3 fruit fly cellular contexts compared by ENCODE assay signal in genomic region chr3L:4749126-4749525, dm6.
TF ChIP-seq lines count a peak whose summit lies in the region.

No protein-coding gene starts in this region.

- TF ChIP-seq CTCF in whole organism, embryonic (GFP tag; optimal IDR thresholded peaks at IDR 0.05; lab: Kevin White, UChicago) = no peak

TF ChIP-seq in whole organism, embryonic, 481 proteins besides CTCF, POLR2A, EP300 and RAD21 (continues in another document):
- no peak for TF ChIP-seq oc (tag; optimal IDR thresholded peaks at IDR 0.05; lab: Kevin White, UChicago)
- no peak for TF ChIP-seq tll (GFP tag; optimal IDR thresholded peaks at IDR 0.05; lab: Kevin White, UChicago)
- TF ChIP-seq CG1602 (GFP tag; optimal IDR thresholded peaks at IDR 0.05; lab: Kevin White, UChicago) = no peak
- peak; percentile 39 for TF ChIP-seq gem (tag; optimal IDR thresholded peaks at IDR 0.05; lab: Kevin White, UChicago)
- TF ChIP-seq CG17802 (tag; optimal IDR thresholded peaks at IDR 0.05; lab: Kevin White, UChicago) = no peak
- peak in 1 of 2 experiments; percentile 2 for TF ChIP-seq Hr51 (GFP tag; optimal IDR thresholded peaks at IDR 0.05; lab: Kevin White, UChicago)
- TF ChIP-seq Elba2 (GFP tag; optimal IDR thresholded peaks at IDR 0.05; lab: Kevin White, UChicago) = no peak
- peak; percentile 34 for TF ChIP-seq Sox102F (GFP tag; optimal IDR thresholded peaks at IDR 0.05; lab: Kevin White, UChicago)
- TF ChIP-seq phol (tag; optimal IDR thresholded peaks at IDR 0.05; lab: Kevin White, UChicago) = peak; percentile 7
- TF ChIP-seq CG7928 (GFP tag; optimal IDR thresholded peaks at IDR 0.05; lab: Kevin White, UChicago) = no peak
- peak; percentile 34 for TF ChIP-seq CG2678 (tag; optimal IDR thresholded peaks at IDR 0.05; lab: Kevin White, UChicago)
- peak; percentile 19 for TF ChIP-seq dmrt99B (tag; optimal IDR thresholded peaks at IDR 0.05; lab: Kevin White, UChicago)
- no peak for TF ChIP-seq CG9215 (GFP tag; IDR thresholded peaks at IDR 0.05; lab: Robert Waterston, UW)
- no peak for TF ChIP-seq mam (GFP tag; optimal IDR thresholded peaks at IDR 0.05; lab: Kevin White, UChicago)
- TF ChIP-seq dati (GFP tag; IDR thresholded peaks at IDR 0.05; lab: Robert Waterston, UW) = no peak
- TF ChIP-seq CG2712 (tag; optimal IDR thresholded peaks at IDR 0.05; lab: Kevin White, UChicago) = peak; percentile 20
- TF ChIP-seq Kr (GFP tag; optimal IDR thresholded peaks at IDR 0.05; lab: Kevin White, UChicago) = no peak
- peak; percentile 19 for TF ChIP-seq Blimp-1 (GFP tag; optimal IDR thresholded peaks at IDR 0.05; lab: Kevin White, UChicago)
- peak; percentile 57 for TF ChIP-seq sens (GFP tag; lab: Kevin White, UChicago)
- TF ChIP-seq Hr3 (GFP tag; optimal IDR thresholded peaks at IDR 0.05; lab: Kevin White, UChicago) = no peak
- no peak for TF ChIP-seq al (GFP tag; IDR thresholded peaks at IDR 0.05; lab: Robert Waterston, UW)
- TF ChIP-seq jing (GFP tag; optimal IDR thresholded peaks at IDR 0.05; lab: Kevin White, UChicago) = no peak
- TF ChIP-seq Xrp1 (GFP tag; IDR thresholded peaks at IDR 0.05; lab: Robert Waterston, UW) = peak; percentile 14; the same call in 1 of the 2 replicates
- TF ChIP-seq Ets65A (GFP tag; lab: Kevin White, UChicago) = no peak
- no peak for TF ChIP-seq Atf3 (GFP tag; optimal IDR thresholded peaks at IDR 0.05; lab: Kevin White, UChicago)
- TF ChIP-seq CkIIα-i1 (GFP tag; IDR thresholded peaks at IDR 0.05; lab: Robert Waterston, UW) = no peak
- no peak for TF ChIP-seq org-1 (GFP tag; optimal IDR thresholded peaks at IDR 0.05; lab: Kevin White, UChicago)
- no peak for TF ChIP-seq CG9876 (GFP tag; optimal IDR thresholded peaks at IDR 0.05; lab: Kevin White, UChicago)
- TF ChIP-seq CG11504 (tag; optimal IDR thresholded peaks at IDR 0.05; lab: Kevin White, UChicago) = peak; percentile 46
- TF ChIP-seq Drgx (GFP tag; IDR thresholded peaks at IDR 0.05; lab: Robert Waterston, UW) = peak; percentile 56; the same call in 1 of the 2 replicates
- peak; percentile 24 for TF ChIP-seq CG18599 (GFP tag; optimal IDR thresholded peaks at IDR 0.05; lab: Kevin White, UChicago)
- no peak for TF ChIP-seq peb (GFP tag; IDR thresholded peaks at IDR 0.05; lab: Robert Waterston, UW)

TF ChIP-seq in whole organism, prepupa, 60 proteins besides CTCF, POLR2A, EP300 and RAD21 (continues in another document):
- no peak for TF ChIP-seq Smox (GFP tag; optimal IDR thresholded peaks at IDR 0.05; lab: Kevin White, UChicago)
- peak; percentile 76 for TF ChIP-seq CG15336 (GFP tag; IDR thresholded peaks at IDR 0.05; lab: Robert Waterston, UW)
- peak; percentile 52 for TF ChIP-seq CG4318 (GFP tag; optimal IDR thresholded peaks at IDR 0.05; lab: Kevin White, UChicago)
- TF ChIP-seq CG34406 (GFP tag; optimal IDR thresholded peaks at IDR 0.05; lab: Kevin White, UChicago) = peak; percentile 28
- peak; percentile 49 for TF ChIP-seq CG6792 (GFP tag; optimal IDR thresholded peaks at IDR 0.05; lab: Kevin White, UChicago)
- TF ChIP-seq Lpt (GFP tag; optimal IDR thresholded peaks at IDR 0.05; lab: Kevin White, UChicago) = peak; percentile 3
- peak; percentile 27; the same call in 1 of the 3 replicates for TF ChIP-seq CG6163 (GFP tag; IDR thresholded peaks at IDR 0.05; lab: Robert Waterston, UW)
- peak; percentile 58 for TF ChIP-seq CG10631 (GFP tag; optimal IDR thresholded peaks at IDR 0.05; lab: Kevin White, UChicago)
- peak; percentile 37 for TF ChIP-seq net (GFP tag; optimal IDR thresholded peaks at IDR 0.05; lab: Kevin White, UChicago)
- TF ChIP-seq ss (GFP tag; optimal IDR thresholded peaks at IDR 0.05; lab: Kevin White, UChicago) = peak; percentile 9 to 45
- no peak for TF ChIP-seq Sox15 (GFP tag; optimal IDR thresholded peaks at IDR 0.05; lab: Kevin White, UChicago)
- TF ChIP-seq OdsH (GFP tag; optimal IDR thresholded peaks at IDR 0.05; lab: Kevin White, UChicago) = peak; percentile 54
- peak; percentile 1 for TF ChIP-seq cyc (GFP tag; optimal IDR thresholded peaks at IDR 0.05; lab: Kevin White, UChicago)
- TF ChIP-seq esn (GFP tag; optimal IDR thresholded peaks at IDR 0.05; lab: Kevin White, UChicago) = peak; percentile 10
- no peak for TF ChIP-seq Met (GFP tag; optimal IDR thresholded peaks at IDR 0.05; lab: Kevin White, UChicago)
- TF ChIP-seq Blimp-1 (GFP tag; optimal IDR thresholded peaks at IDR 0.05; lab: Kevin White, UChicago) = no peak
- TF ChIP-seq Eip78C (GFP tag; lab: Kevin White, UChicago) = peak; percentile 87
- TF ChIP-seq Hr4 (GFP tag; optimal IDR thresholded peaks at IDR 0.05; lab: Kevin White, UChicago) = peak; percentile 67
- peak; percentile 23 for TF ChIP-seq CG8632 (GFP tag; optimal IDR thresholded peaks at IDR 0.05; lab: Kevin White, UChicago)
- peak; percentile 49 for TF ChIP-seq CG3032 (tag; optimal IDR thresholded peaks at IDR 0.05; lab: Kevin White, UChicago)
- peak; percentile 57 for TF ChIP-seq spab (GFP tag; optimal IDR thresholded peaks at IDR 0.05; lab: Kevin White, UChicago)
- TF ChIP-seq CG1621 (tag; optimal IDR thresholded peaks at IDR 0.05; lab: Kevin White, UChicago) = peak; percentile 41
- peak; percentile 38 for TF ChIP-seq Sox14 (GFP tag; optimal IDR thresholded peaks at IDR 0.05; lab: Kevin White, UChicago)
- TF ChIP-seq CG6808 (GFP tag; optimal IDR thresholded peaks at IDR 0.05; lab: Kevin White, UChicago) = peak; percentile 52
- peak; percentile 60 for TF ChIP-seq achi (GFP tag; optimal IDR thresholded peaks at IDR 0.05; lab: Kevin White, UChicago)
- peak; percentile 34 for TF ChIP-seq svp (GFP tag; lab: Kevin White, UChicago)
- no peak for TF ChIP-seq fd85E (GFP tag; optimal IDR thresholded peaks at IDR 0.05; lab: Kevin White, UChicago)
- TF ChIP-seq fd59A (GFP tag; optimal IDR thresholded peaks at IDR 0.05; lab: Kevin White, UChicago) = peak; percentile 31
- peak; percentile 47 for TF ChIP-seq dsx (GFP tag; optimal IDR thresholded peaks at IDR 0.05; lab: Kevin White, UChicago; ENCODE audit: poor library complexity, severe bottlenecking)
- peak; percentile 69 for TF ChIP-seq Ets96B (tag; optimal IDR thresholded peaks at IDR 0.05; lab: Kevin White, UChicago)
- TF ChIP-seq CG32006 (GFP tag; optimal IDR thresholded peaks at IDR 0.05; lab: Kevin White, UChicago) = peak; percentile 75
- no peak for TF ChIP-seq CG11294 (GFP tag; IDR thresholded peaks at IDR 0.05; lab: Robert Waterston, UW)
- no peak for TF ChIP-seq Ets21C (GFP tag; optimal IDR thresholded peaks at IDR 0.05; lab: Kevin White, UChicago)

TF ChIP-seq in whole organism, pupa, 21 proteins besides CTCF, POLR2A, EP300 and RAD21:
- TF ChIP-seq Ets98B (GFP tag; IDR thresholded peaks at IDR 0.05; lab: Robert Waterston, UW) (peak; percentile 41; the same call in 1 of the 2 replicates), D1 (tag; optimal IDR thresholded peaks at IDR 0.05; lab: Kevin White, UChicago) (peak; percentile 25), CG15710 (tag; optimal IDR thresholded peaks at IDR 0.05; lab: Kevin White, UChicago) (peak; percentile 58), CG34367 (tag; optimal IDR thresholded peaks at IDR 0.05; lab: Kevin White, UChicago) (peak; percentile 52), CG12605 (GFP tag; IDR thresholded peaks at IDR 0.05; lab: Robert Waterston, UW) (no peak), CG9948 (tag; optimal IDR thresholded peaks at IDR 0.05; lab: Kevin White, UChicago) (peak; percentile 68), Snoo (tag; optimal IDR thresholded peaks at IDR 0.05; lab: Kevin White, UChicago) (peak; percentile 2), CG4496 (GFP tag; IDR thresholded peaks at IDR 0.05; lab: Robert Waterston, UW) (peak; percentile 62; the same call in 1 of the 3 replicates), CG17806 (tag; optimal IDR thresholded peaks at IDR 0.05; lab: Kevin White, UChicago) (peak; percentile 68), rn (GFP tag; IDR thresholded peaks at IDR 0.05; lab: Robert Waterston, UW) (no peak), CG8159 (tag; optimal IDR thresholded peaks at IDR 0.05; lab: Kevin White, UChicago) (peak; percentile 66), CG32121 (GFP tag; IDR thresholded peaks at IDR 0.05; lab: Robert Waterston, UW) (no peak), CG8301 (tag; optimal IDR thresholded peaks at IDR 0.05; lab: Kevin White, UChicago) (peak; percentile 62), Pif1B (GFP tag; optimal IDR thresholded peaks at IDR 0.05; lab: Kevin White, UChicago) (peak; percentile 45), CG14655 (GFP tag; optimal IDR thresholded peaks at IDR 0.05; lab: Kevin White, UChicago) (peak; percentile 62), Pif1A (GFP tag; optimal IDR thresholded peaks at IDR 0.05; lab: Kevin White, UChicago) (peak; percentile 53), CG10348 (GFP tag; IDR thresholded peaks at IDR 0.05; lab: Robert Waterston, UW) (no peak), CG13204 (GFP tag; optimal IDR thresholded peaks at IDR 0.05; lab: Kevin White, UChicago) (no peak), fd96Ca (GFP tag; IDR thresholded peaks at IDR 0.05; lab: Robert Waterston, UW) (no peak), gl (tag; optimal IDR thresholded peaks at IDR 0.05; lab: Kevin White, UChicago) (no peak), EcR (GFP tag; optimal IDR thresholded peaks at IDR 0.05; lab: Kevin White, UChicago) (no peak)

Comparison
In these comparisons a context has a peak if more than half of its experiments do, and no peak if none do; other contexts are left out.
1. Of the 7 proteins assayed by ChIP-seq in both whole organism, embryonic and whole organism, prepupa: peak only in whole organism, embryonic: Blimp-1 and Sox102F; only in whole organism, prepupa: Lpt; in both: none; in neither: 4.